Fruit fly (Drosophila melanogaster) Kc167 (cell line): ENCODE data around the gene CG2767.

Experiments
- Sin3A ChIP-seq: fragments of >200 bp; optimal IDR thresholded peaks from 2 replicates; lab custom pipeline; 2018; ENCODE audit warnings: missing external identifiers
- psq ChIP-seq: fragments of >200 bp; optimal IDR thresholded peaks from 2 replicates; lab custom pipeline; 2017; ENCODE audit warnings: missing external identifiers
- ttk ChIP-seq: sonication (Bioruptor generic); optimal IDR thresholded peaks from 2 replicates; lab custom pipeline; 2017; ENCODE audit warnings: missing external identifiers

DNA sequence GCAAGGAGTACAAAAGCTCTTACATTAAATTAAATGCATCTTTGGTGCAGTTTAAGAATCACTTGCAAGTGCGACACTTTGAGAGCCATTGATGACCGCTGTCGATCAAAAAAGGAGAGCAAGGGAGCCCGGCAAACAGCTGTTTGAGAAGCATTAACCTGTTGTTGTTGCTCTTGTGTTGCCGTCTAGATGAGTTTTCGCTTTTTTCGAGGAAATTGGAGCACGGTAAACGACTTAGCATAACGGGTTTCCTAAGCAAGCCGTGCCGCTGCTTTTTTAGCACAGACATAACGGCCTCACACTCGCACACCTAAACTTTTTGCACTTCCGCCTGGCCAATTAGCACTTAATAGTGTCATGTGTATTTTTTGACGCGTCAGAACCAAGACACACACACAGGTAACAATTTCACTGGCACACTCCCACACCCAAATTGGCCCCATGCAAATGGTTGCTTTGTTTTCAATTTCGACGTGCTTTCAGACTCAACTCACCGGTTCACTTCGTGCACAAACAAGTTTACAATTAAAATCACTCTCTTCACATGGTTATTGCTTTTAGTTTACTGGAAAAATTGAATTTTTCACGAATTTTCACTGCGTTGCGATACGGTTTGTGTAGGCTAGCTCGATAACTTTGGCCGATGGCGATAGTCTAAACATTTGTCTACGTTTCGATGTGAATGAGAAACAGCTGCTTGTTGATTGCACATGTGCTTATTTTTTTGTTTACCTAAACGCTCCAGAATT is 22.4 kb upstream of the CG2767 start, which contains the start of the genes CG10903 and CG2747:
- TF ChIP-seq Sin3A (lab: Kevin White, UChicago), result no peak
- TF ChIP-seq psq (lab: Kevin White, UChicago), result no peak
- no peak for TF ChIP-seq ttk (lab: Kevin White, UChicago)
